Worm (Caenorhabditis elegans) whole organism, late embryonic: ENCODE measurements around the gene F59B10.3.

Experiments used
- ceh-9 ChIP-seq: sonication (generic microtip); optimal IDR thresholded peaks from 2 replicates; lab custom pipeline; 2016; ENCODE audit warnings: mild to moderate bottlenecking, missing genetic modification characterization, inconsistent platforms, missing compliant biosample characterization
- elt-2 ChIP-seq: sonication (generic microtip); optimal IDR thresholded peaks from 2 replicates; lab custom pipeline; 2016; ENCODE audit warnings: missing genetic modification reagents, missing genetic modification characterization, missing compliant biosample characterization
- hlh-8 ChIP-seq: sonication (generic microtip); optimal IDR thresholded peaks from 2 replicates; lab custom pipeline; 2016; ENCODE audit warnings: missing genotype, missing genetic modification characterization, missing compliant biosample characterization
- nhr-11 ChIP-seq: fragments of 150-350 bp; optimal IDR thresholded peaks from 2 replicates; lab custom pipeline; 2014; ENCODE audit warnings: missing biosample characterization, missing genetic modification characterization
- pha-4 ChIP-seq: fragments of 150-350 bp; optimal IDR thresholded peaks from 2 replicates; lab custom pipeline; 2018; ENCODE audit warnings: missing biosample characterization, missing genetic modification reagents, missing genetic modification characterization
- pqm-1 ChIP-seq: sonication (generic microtip); optimal IDR thresholded peaks from 2 replicates; lab custom pipeline; 2016; ENCODE audit warnings: missing genetic modification characterization, missing compliant biosample characterization
- sox-4 ChIP-seq: sonication (generic microtip); optimal IDR thresholded peaks from 2 replicates; lab custom pipeline; 2017; ENCODE audit warnings: mild to moderate bottlenecking, missing genetic modification characterization, inconsistent platforms, missing compliant biosample characterization

- TF ChIP-seq nhr-11 (tag; lab: Kevin White, UChicago), result no peak
- peak; percentile 25 for TF ChIP-seq elt-2 (tag; lab: Kevin White, UChicago)
- no peak for TF ChIP-seq ceh-9
- no peak for TF ChIP-seq pqm-1 (tag; lab: Kevin White, UChicago)
- no peak for TF ChIP-seq sox-4 (tag; lab: Kevin White, UChicago)
- TF ChIP-seq pha-4 (tag; lab: Kevin White, UChicago), result no peak
- no peak for TF ChIP-seq hlh-8
These were observed 46.3 kb downstream of the F59B10.3 start for ce11 chrII:10556550-10557205.
